Worm (Caenorhabditis elegans): ENCODE results near the gene ndnf-1.

- no peak for TF ChIP-seq nfya-1 (tag; optimal IDR thresholded peaks at IDR 0.05; ENCODE audit: borderline replicate concordance, insufficient read depth)
- no peak for TF ChIP-seq attf-6 (GFP tag; IDR thresholded peaks at IDR 0.05)
- no peak for TF ChIP-seq C17E4.6 (GFP tag; IDR thresholded peaks at IDR 0.05)
- peak; percentile 87 for TF ChIP-seq mcd-1 (GFP tag; IDR thresholded peaks at IDR 0.05)
- TF ChIP-seq egl-18 (GFP tag; IDR thresholded peaks at IDR 0.05) = no peak
- TF ChIP-seq ama-1 (optimal IDR thresholded peaks at IDR 0.05) = no peak
- no peak for TF ChIP-seq ama-1 (GFP tag; optimal IDR thresholded peaks at IDR 0.05)
Observed at ce11 chrIV:3055848-3056247, 27.1 kb upstream of the ndnf-1 start.
